Worm (Caenorhabditis elegans): Measurements from ENCODE around the gene act-4.

act-4 gene

DNA sequence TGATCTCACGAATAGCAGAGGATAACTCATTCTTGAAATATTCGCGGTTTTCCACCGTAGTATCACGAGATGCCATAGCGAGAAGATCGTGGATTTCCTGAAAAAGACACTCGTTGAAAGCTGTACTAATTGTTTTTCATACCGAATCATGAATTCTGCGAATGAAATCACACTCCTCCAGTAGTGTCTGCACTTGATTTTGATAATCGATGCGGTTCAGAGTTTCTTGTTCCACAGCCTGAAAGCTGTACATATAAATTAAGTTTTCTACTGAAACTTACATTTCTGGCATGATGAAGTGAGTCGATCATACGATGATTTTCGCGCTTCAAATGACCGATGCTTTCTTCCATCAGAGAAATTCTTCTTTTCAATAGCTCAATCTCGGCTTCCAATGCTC, 46.0 kb upstream of the act-4 start:
- TF ChIP-seq nfyb-1 (GFP tag; IDR thresholded peaks at IDR 0.05) (no peak), Y53G8AR.9 (GFP tag; conservative IDR thresholded peaks at IDR 0.05) (no peak), ztf-3 (GFP tag; optimal IDR thresholded peaks at IDR 0.05) (no peak), madf-10 (tag; optimal IDR thresholded peaks at IDR 0.05) (no peak), aptf-3 (GFP tag; IDR thresholded peaks at IDR 0.05) (no peak), repo-1 (tag; optimal IDR thresholded peaks at IDR 0.05) (no peak), madf-8 (GFP tag; conservative IDR thresholded peaks at IDR 0.05) (no peak), Y95B8A.8 (GFP tag; IDR thresholded peaks at IDR 0.05) (no peak), attf-6 (GFP tag; IDR thresholded peaks at IDR 0.05) (no peak), ekl-4 (GFP tag; IDR thresholded peaks at IDR 0.05) (no peak), athp-1 (tag; optimal IDR thresholded peaks at IDR 0.05) (no peak), sptf-2 (GFP tag; optimal IDR thresholded peaks at IDR 0.05) (no peak), T26A5.8 (tag; optimal IDR thresholded peaks at IDR 0.05) (no peak), lin-40 (tag; optimal IDR thresholded peaks at IDR 0.05) (no peak)

DNA sequence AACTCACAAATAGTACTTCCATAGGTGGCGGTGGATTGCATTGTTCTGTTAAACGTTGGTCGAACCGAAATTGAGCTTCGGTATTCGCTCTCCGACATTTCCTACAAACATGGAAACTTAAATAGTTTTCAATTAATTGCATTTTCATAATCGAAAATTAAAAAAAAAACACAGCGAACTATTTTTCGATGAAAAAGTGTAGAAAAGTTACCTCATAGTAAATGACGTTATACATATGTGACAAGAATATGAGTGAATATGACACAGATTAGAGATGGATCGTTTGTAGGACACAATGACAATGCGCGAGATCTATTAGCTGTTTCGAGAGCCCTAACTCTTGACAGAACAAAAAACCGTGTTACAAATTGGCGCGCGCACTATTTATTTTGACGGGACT, 44.5 kb upstream of the act-4 start, which contains the start of gene ifa-4:
Gene ifa-4, minus strand, starts transcription at position 101 of the 400 bp plus-strand sequence.
- TF ChIP-seq let-526 (GFP tag; IDR thresholded peaks at IDR 0.05) (no peak), nfyb-1 (GFP tag; IDR thresholded peaks at IDR 0.05) (no peak), ama-1 (optimal IDR thresholded peaks at IDR 0.05) (no peak), ama-1 (GFP tag; optimal IDR thresholded peaks at IDR 0.05) (no peak)

DNA sequence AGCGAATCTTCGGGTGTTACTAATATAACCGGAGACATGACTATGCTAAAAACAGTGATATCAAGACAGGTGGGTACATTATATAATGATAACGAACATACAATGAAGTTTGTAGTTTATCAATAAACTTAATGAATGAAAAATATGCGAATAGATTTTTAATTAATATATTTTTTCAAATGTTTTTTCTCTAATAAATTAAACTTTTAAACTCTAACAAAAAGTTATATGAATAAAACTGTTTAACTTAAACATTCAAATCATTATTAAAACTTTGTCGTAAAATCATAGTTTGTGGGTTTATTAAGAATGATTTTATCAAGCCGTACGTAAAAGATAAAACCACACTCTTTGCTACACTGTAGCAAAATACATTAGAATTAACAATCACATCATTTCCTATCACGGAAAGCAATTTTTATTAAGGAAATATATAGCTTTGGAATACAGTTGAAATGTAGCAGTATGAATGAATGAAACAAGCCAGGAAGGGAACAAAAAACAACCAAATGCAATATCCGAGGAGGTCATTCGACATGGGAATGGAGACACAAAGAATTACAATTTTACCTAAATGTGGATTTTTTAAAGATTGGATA, 39.4 kb upstream of the act-4 start, which contains the start of gene K05B2.4:
Gene K05B2.4, minus strand, starts transcription at position 51 of the 599 bp plus-strand sequence.
- TF ChIP-seq ceh-79 (tag; optimal IDR thresholded peaks at IDR 0.05) (no peak), atf-7 (tag; optimal IDR thresholded peaks at IDR 0.05) (no peak), F55B11.4 (tag; optimal IDR thresholded peaks at IDR 0.05; ENCODE audit: borderline replicate concordance, insufficient read depth) (no peak), B0336.3 (GFP tag; IDR thresholded peaks at IDR 0.05) (no peak), snpc-4 (GFP tag; optimal IDR thresholded peaks at IDR 0.05) (no peak), snpc-4 (tag; optimal IDR thresholded peaks at IDR 0.05) (no peak), cebp-2 (GFP tag; IDR thresholded peaks at IDR 0.05) (no peak), let-526 (GFP tag; IDR thresholded peaks at IDR 0.05) (no peak), F33H1.4 (GFP tag; IDR thresholded peaks at IDR 0.05) (no peak), let-607 (tag; optimal IDR thresholded peaks at IDR 0.05) (no peak), Y79H2A.3 (GFP tag; conservative IDR thresholded peaks at IDR 0.05) (no peak), T07F8.4 (tag; optimal IDR thresholded peaks at IDR 0.05) (no peak), ztf-28 (GFP tag; IDR thresholded peaks at IDR 0.05) (no peak), ztf-25 (GFP tag; IDR thresholded peaks at IDR 0.05) (no peak), C06A6.2 (GFP tag; conservative IDR thresholded peaks at IDR 0.05) (no peak), nhr-179 (tag; optimal IDR thresholded peaks at IDR 0.05) (no peak), madf-6 (GFP tag; IDR thresholded peaks at IDR 0.05) (no peak), pbrm-1 (GFP tag; IDR thresholded peaks at IDR 0.05) (no peak), akir-1 (GFP tag; optimal IDR thresholded peaks at IDR 0.05) (no peak), K12H6.12 (tag; optimal IDR thresholded peaks at IDR 0.05) (no peak), nhr-120 (GFP tag; IDR thresholded peaks at IDR 0.05) (no peak)
